Fruit fly (Drosophila melanogaster) whole organism, embryonic: Measurements from ENCODE around the gene CG43679.

Experiments used
- Ada2b ChIP-seq: fragments of 200-800 bp; sonication (Bioruptor generic); IDR thresholded peaks from 2 replicates; pipeline ENCODE4 v1.3.6; 2022; ENCODE audit warnings: missing biosample characterization, missing genetic modification characterization
- CG10366 ChIP-seq: fragments of 200-800 bp; sonication (Bioruptor generic); IDR thresholded peaks from 2 replicates; pipeline ENCODE4 v1.3.6; 2022; ENCODE audit warnings: missing biosample characterization, missing genetic modification characterization
- CG11695 ChIP-seq: fragments of 200-800 bp; sonication (Bioruptor generic); IDR thresholded peaks from 3 replicates; pipeline ENCODE4 v1.3.6; 2022; ENCODE audit warnings: missing biosample characterization, missing genetic modification characterization
- CG12391 ChIP-seq: fragments of 200-800 bp; sonication (Bioruptor generic); optimal IDR thresholded peaks from 3 replicates; lab custom pipeline; 2018; ENCODE audit warnings: missing biosample characterization, mild to moderate bottlenecking, missing genetic modification characterization, moderate library complexity
- CG12942 ChIP-seq: fragments of 200-800 bp; sonication (Bioruptor generic); optimal IDR thresholded peaks from 3 replicates; lab custom pipeline; 2016; ENCODE audit warnings: missing biosample characterization, missing genetic modification characterization
- CG15479 ChIP-seq: fragments of 200-800 bp; sonication (Bioruptor generic); optimal IDR thresholded peaks from 3 replicates; lab custom pipeline; 2019; ENCODE audit warnings: missing biosample characterization, mild to moderate bottlenecking, missing genetic modification characterization, moderate library complexity
- CG1602 ChIP-seq: fragments of 200-800 bp; sonication (Bioruptor generic); optimal IDR thresholded peaks from 3 replicates; lab custom pipeline; 2016; ENCODE audit warnings: missing biosample characterization, missing genetic modification characterization
- CG16815 ChIP-seq: fragments of 200-800 bp; sonication (Bioruptor generic); optimal IDR thresholded peaks from 3 replicates; lab custom pipeline; 2017; ENCODE audit warnings: missing biosample characterization, mild to moderate bottlenecking, missing genetic modification characterization
- CG18619 ChIP-seq: fragments of 200-800 bp; sonication (Bioruptor generic); optimal IDR thresholded peaks from 3 replicates; lab custom pipeline; 2017; ENCODE audit warnings: missing biosample characterization, mild to moderate bottlenecking, missing genetic modification characterization
- CG2202 ChIP-seq: fragments of 200-800 bp; sonication (Bioruptor generic); optimal IDR thresholded peaks from 2 replicates; lab custom pipeline; 2018; ENCODE audit warnings: missing biosample characterization, mild to moderate bottlenecking, missing genetic modification characterization
- CG30020 ChIP-seq: fragments of 200-800 bp; optimal IDR thresholded peaks from 2 replicates; lab custom pipeline; 2019; ENCODE audit warnings: missing biosample characterization, mild to moderate bottlenecking, missing genetic modification characterization, moderate library complexity
- CG3065 ChIP-seq: fragments of 200-800 bp; sonication (Bioruptor generic); optimal IDR thresholded peaks from 2 replicates; lab custom pipeline; 2016; ENCODE audit warnings: missing biosample characterization, missing genetic modification characterization
- CG34224 ChIP-seq: fragments of 200-800 bp; sonication (Bioruptor generic); IDR thresholded peaks from 3 replicates; pipeline ENCODE4 v1.3.6; 2022; ENCODE audit warnings: missing biosample characterization, missing genetic modification characterization; ENCODE audit not compliant: partially characterized antibody
- CG4617 ChIP-seq: fragments of 200-800 bp; sonication (Bioruptor generic); optimal IDR thresholded peaks from 3 replicates; lab custom pipeline; 2016; ENCODE audit warnings: missing biosample characterization, missing genetic modification characterization, borderline replicate concordance
- CG5953 ChIP-seq: fragments of 200-800 bp; sonication (Bioruptor generic); IDR thresholded peaks from 2 replicates; pipeline ENCODE4 v1.3.6; 2022; ENCODE audit warnings: missing biosample characterization, missing genetic modification characterization
- CG6272 ChIP-seq: fragments of 200-800 bp; sonication (Bioruptor generic); IDR thresholded peaks from 2 replicates; pipeline ENCODE4 v1.3.6; 2022; ENCODE audit warnings: missing biosample characterization, missing genetic modification characterization
- CG7928 ChIP-seq: fragments of 200-800 bp; sonication (Bioruptor generic); optimal IDR thresholded peaks from 2 replicates; lab custom pipeline; 2017; ENCODE audit warnings: missing biosample characterization, mild to moderate bottlenecking, missing genetic modification characterization
- CG8924 ChIP-seq: fragments of 200-800 bp; optimal IDR thresholded peaks from 3 replicates; lab custom pipeline; 2019; ENCODE audit warnings: missing biosample characterization, mild to moderate bottlenecking, missing genetic modification characterization, moderate library complexity
- CG8944 ChIP-seq: fragments of 200-800 bp; sonication (Bioruptor generic); optimal IDR thresholded peaks from 3 replicates; lab custom pipeline; 2016; ENCODE audit warnings: missing biosample characterization, missing genetic modification characterization
- Camta ChIP-seq: fragments of 200-800 bp; sonication (Bioruptor generic); optimal IDR thresholded peaks from 2 replicates; lab custom pipeline; 2016; ENCODE audit warnings: missing biosample characterization, missing genetic modification characterization
- Dbx ChIP-seq: fragments of 200-800 bp; sonication (Bioruptor generic); IDR thresholded peaks from 3 replicates; pipeline ENCODE4 v1.3.6; 2022; ENCODE audit warnings: missing biosample characterization, missing genetic modification characterization
- Deaf1 ChIP-seq: fragments of 200-800 bp; optimal IDR thresholded peaks from 3 replicates; lab custom pipeline; 2019; ENCODE audit warnings: missing biosample characterization, mild to moderate bottlenecking, missing genetic modification characterization, moderate library complexity
- Kr ChIP-seq: fragments of 200-800 bp; sonication (Bioruptor generic); optimal IDR thresholded peaks from 2 replicates; lab custom pipeline; 2017; ENCODE audit warnings: missing biosample characterization, mild to moderate bottlenecking, missing genetic modification characterization
- Max ChIP-seq: fragments of 200-800 bp; sonication (Bioruptor generic); optimal IDR thresholded peaks from 2 replicates; lab custom pipeline; 2016; ENCODE audit warnings: missing biosample characterization, mild to moderate bottlenecking, missing genetic modification characterization
- NFAT ChIP-seq: fragments of 200-800 bp; sonication (Bioruptor generic); IDR thresholded peaks from 2 replicates; pipeline ENCODE4 v1.3.6; 2022; ENCODE audit warnings: missing biosample characterization, missing genetic modification characterization
- Nf-YC ChIP-seq: fragments of 200-800 bp; optimal IDR thresholded peaks from 3 replicates; lab custom pipeline; 2019; ENCODE audit warnings: missing biosample characterization, mild to moderate bottlenecking, missing genetic modification characterization, moderate library complexity
- Ravus ChIP-seq: fragments of 200-800 bp; sonication (Bioruptor generic); IDR thresholded peaks from 2 replicates; pipeline ENCODE4 v1.3.6; 2022; ENCODE audit warnings: missing biosample characterization, missing genetic modification characterization
- Rfx ChIP-seq: fragments of 200-800 bp; sonication (Bioruptor generic); IDR thresholded peaks from 2 replicates; pipeline ENCODE4 v1.3.6; 2022; ENCODE audit warnings: missing biosample characterization, missing genetic modification characterization
- Stat92E ChIP-seq, 3 experiments: fragments of >200 bp in 2 of 3; fragments of 200-800 bp in 1 of 3; sonication (Bioruptor generic) in 1 of 3; optimal IDR thresholded peaks; 2 replicates each; lab custom pipeline; 2017 to 2019; ENCODE audit warnings: missing biosample characterization in 3 of 3, missing genetic modification characterization in 3 of 3, mild to moderate bottlenecking in 1 of 3, moderate library complexity in 1 of 3
- Taf1 ChIP-seq: fragments of 200-800 bp; sonication (Bioruptor generic); IDR thresholded peaks from 2 replicates; pipeline ENCODE4 v1.3.6; 2022; ENCODE audit warnings: missing biosample characterization, missing genetic modification characterization
- Trl ChIP-seq, 3 experiments: fragments of >200 bp in 2 of 3; fragments of 200-800 bp in 1 of 3; sonication (Bioruptor generic) in 1 of 3; optimal IDR thresholded peaks; 2 replicates in 1 of 3; 3 replicates in 2 of 3; lab custom pipeline; 2016 to 2017; ENCODE audit warnings: missing biosample characterization in 1 of 3, missing genetic modification characterization in 1 of 3
- Xrp1 ChIP-seq: fragments of 200-800 bp; sonication (Bioruptor generic); IDR thresholded peaks from 2 replicates; pipeline ENCODE4 v1.3.6; 2022; ENCODE audit warnings: missing biosample characterization, missing genetic modification characterization
- az2 ChIP-seq: fragments of 200-800 bp; sonication (Bioruptor generic); optimal IDR thresholded peaks from 3 replicates; lab custom pipeline; 2016; ENCODE audit warnings: missing biosample characterization, missing genetic modification characterization
- dimm ChIP-seq: fragments of 200-800 bp; sonication (Bioruptor generic); IDR thresholded peaks from 2 replicates; pipeline ENCODE4 v1.3.6; 2022; ENCODE audit warnings: missing biosample characterization, missing genetic modification characterization
- gsb-n ChIP-seq: fragments of 200-800 bp; sonication (Bioruptor generic); optimal IDR thresholded peaks from 3 replicates; lab custom pipeline; 2018; ENCODE audit warnings: missing biosample characterization, mild to moderate bottlenecking, missing genetic modification characterization
- lilli ChIP-seq: fragments of 200-800 bp; sonication (Bioruptor generic); optimal IDR thresholded peaks from 3 replicates; lab custom pipeline; 2016; ENCODE audit warnings: missing biosample characterization, missing genetic modification characterization
- mirr ChIP-seq: fragments of 200-800 bp; sonication (Bioruptor generic); optimal IDR thresholded peaks from 3 replicates; lab custom pipeline; 2018; ENCODE audit warnings: missing biosample characterization, mild to moderate bottlenecking, missing genetic modification characterization
- nmo ChIP-seq: fragments of 200-800 bp; sonication (Bioruptor generic); optimal IDR thresholded peaks from 2 replicates; lab custom pipeline; 2018; ENCODE audit warnings: missing biosample characterization, mild to moderate bottlenecking, missing genetic modification characterization, moderate library complexity
- org-1 ChIP-seq: fragments of 200-800 bp; sonication (Bioruptor generic); optimal IDR thresholded peaks from 2 replicates; lab custom pipeline; 2017; ENCODE audit warnings: missing biosample characterization, missing genetic modification characterization
- pan ChIP-seq, 4 experiments: fragments of >200 bp in 3 of 4; fragments of 200-800 bp in 1 of 4; sonication (Bioruptor generic) in 1 of 4; optimal IDR thresholded peaks in 3 of 4; IDR thresholded peaks in 1 of 4; 2 replicates each; pipeline versions ENCODE4 v1.3.6 to Lab custom; 2017 to 2022; ENCODE audit warnings: missing biosample characterization in 2 of 4, missing genetic modification characterization in 2 of 4, mixed read lengths in 1 of 4
- pb ChIP-seq: fragments of 200-800 bp; sonication (Bioruptor generic); optimal IDR thresholded peaks from 3 replicates; lab custom pipeline; 2016; ENCODE audit warnings: missing biosample characterization, missing genetic modification characterization
- phol ChIP-seq: fragments of 200-800 bp; sonication (Bioruptor generic); optimal IDR thresholded peaks from 3 replicates; lab custom pipeline; 2018; ENCODE audit warnings: missing biosample characterization, mild to moderate bottlenecking, missing genetic modification characterization, moderate library complexity
- scrt ChIP-seq: fragments of 200-800 bp; sonication (Bioruptor generic); optimal IDR thresholded peaks from 2 replicates; lab custom pipeline; 2018; ENCODE audit warnings: missing biosample characterization, mild to moderate bottlenecking, missing genetic modification characterization, moderate library complexity
- sob ChIP-seq: fragments of 200-800 bp; sonication (Bioruptor generic); IDR thresholded peaks from 2 replicates; pipeline ENCODE4 v1.3.6; 2022; ENCODE audit warnings: missing biosample characterization, missing genetic modification characterization
- trem ChIP-seq: fragments of 200-800 bp; optimal IDR thresholded peaks from 3 replicates; lab custom pipeline; 2019; ENCODE audit warnings: missing biosample characterization, mild to moderate bottlenecking, missing genetic modification characterization, moderate library complexity
- unpg ChIP-seq: fragments of 200-800 bp; sonication (Bioruptor generic); optimal IDR thresholded peaks from 3 replicates; lab custom pipeline; 2018; ENCODE audit warnings: missing biosample characterization, mild to moderate bottlenecking, missing genetic modification characterization, moderate library complexity
- wdn ChIP-seq: fragments of 200-800 bp; sonication (Bioruptor generic); IDR thresholded peaks from 2 replicates; pipeline ENCODE4 v1.3.6; 2022; ENCODE audit warnings: missing biosample characterization, missing genetic modification characterization
- yki ChIP-seq: fragments of >200 bp; optimal IDR thresholded peaks from 3 replicates; lab custom pipeline; 2018

Gene CG43679

dm6 chr3L:15098659-15099512 is 47.7 kb upstream of the CG43679 start (continued):
- TF ChIP-seq Rfx (GFP tag; lab: Robert Waterston, UW) (peak; percentile 81), Taf1 (GFP tag; lab: Robert Waterston, UW) (no peak), Xrp1 (GFP tag; lab: Robert Waterston, UW) (peak; percentile 94), CG8944 (no peak), Ravus (GFP tag; lab: Robert Waterston, UW) (peak; percentile 36), pb (peak; percentile 52), CG10366 (peak; percentile 64), wdn (GFP tag; lab: Robert Waterston, UW) (no peak), yki (peak; percentile 23), scrt (GFP tag; lab: Kevin White, UChicago) (peak; percentile 84), CG34224 (GFP tag; lab: Robert Waterston, UW) (no peak), lilli (peak; percentile 27), CG3065 (peak; percentile 24), phol (peak; percentile 95), CG30020 (tag; lab: Kevin White, UChicago) (peak; percentile 29), CG1602 (GFP tag; lab: Kevin White, UChicago) (peak; percentile 53), CG15479 (GFP tag; lab: Kevin White, UChicago) (peak; percentile 13), CG2202 (tag; lab: Kevin White, UChicago) (peak; percentile 72), Kr (no peak), unpg (GFP tag; lab: Kevin White, UChicago) (peak; percentile 94), CG6272 (peak; percentile 36; the same call in 1 of the 2 replicates), dimm (GFP tag; lab: Robert Waterston, UW) (no peak), gsb-n (tag; lab: Kevin White, UChicago) (peak; percentile 96), CG12391 (tag; lab: Kevin White, UChicago) (peak; percentile 91), CG5953 (peak; percentile 63; the same call in 1 of the 2 replicates), sob (peak; percentile 47; the same call in 1 of the 2 replicates), Ada2b (GFP tag; lab: Robert Waterston, UW) (peak; percentile 82), Max (GFP tag; lab: Kevin White, UChicago) (peak; percentile 80), CG11695 (GFP tag; lab: Robert Waterston, UW) (peak; percentile 93), pan (optimal IDR thresholded peaks at IDR 0.05; lab: Kevin White, UChicago) (no peak), pan (GFP tag; optimal IDR thresholded peaks at IDR 0.05 in 1 of 2, IDR thresholded peaks at IDR 0.05 in 1 of 2) (peak in 1 of 2 experiments; percentile 91), az2 (peak; percentile 80), Trl (optimal IDR thresholded peaks at IDR 0.05; lab: Kevin White, UChicago) (peak; percentile 86 to 91), Trl (GFP tag; optimal IDR thresholded peaks at IDR 0.05; lab: Kevin White, UChicago) (peak; percentile 69), Stat92E (GFP tag; optimal IDR thresholded peaks at IDR 0.05; lab: Kevin White, UChicago) (peak in 1 of 3 experiments; percentile 45), nmo (GFP tag; lab: Kevin White, UChicago) (peak; percentile 85), trem (tag; lab: Kevin White, UChicago) (peak; percentile 95), NFAT (GFP tag; lab: Robert Waterston, UW) (peak; percentile 70; the same call in 1 of the 2 replicates), CG18619 (GFP tag; lab: Kevin White, UChicago) (peak; percentile 61), Nf-YC (tag; lab: Kevin White, UChicago) (peak; percentile 80), CG16815 (GFP tag; lab: Kevin White, UChicago) (peak; percentile 47), Deaf1 (peak; percentile 66), mirr (GFP tag; lab: Kevin White, UChicago) (peak; percentile 39), CG4617 (GFP tag; lab: Kevin White, UChicago) (no peak), CG12942 (GFP tag; lab: Kevin White, UChicago) (peak; percentile 61), CG7928 (peak; percentile 5), Dbx (peak; percentile 75), CG8924 (tag; lab: Kevin White, UChicago) (peak; percentile 96), org-1 (peak; percentile 83), Camta (GFP tag; lab: Kevin White, UChicago) (no peak)
